Worm (Caenorhabditis elegans) whole organism, young adult: ENCODE measurements around the gene nas-33.

Experiments used
- F22D6.2 ChIP-seq: sonication (generic microtip); optimal IDR thresholded peaks from 2 replicates; lab custom pipeline; 2016; ENCODE audit warnings: mild to moderate bottlenecking, missing genetic modification characterization, missing compliant biosample characterization
- F23B12.7 ChIP-seq: sonication (generic microtip); optimal IDR thresholded peaks from 2 replicates; lab custom pipeline; 2017; ENCODE audit warnings: missing genetic modification characterization, mild to moderate bottlenecking, missing compliant biosample characterization, antibody characterized with exemption, moderate library complexity; ENCODE audit not compliant: insufficient read depth
- F33H1.4 ChIP-seq: fragments of 200-800 bp; sonication (Bioruptor generic); IDR thresholded peaks from 2 replicates; pipeline ENCODE4 v1.3.6; 2022; ENCODE audit warnings: missing genetic modification reagents, missing genetic modification characterization, missing compliant biosample characterization
- F39B2.1 ChIP-seq: fragments of 200-800 bp; sonication (Bioruptor generic); IDR thresholded peaks from 2 replicates; pipeline ENCODE4 v1.3.6; 2022; ENCODE audit warnings: missing genetic modification reagents, missing genetic modification characterization, missing compliant biosample characterization
- F55B11.4 ChIP-seq: sonication (generic microtip); optimal IDR thresholded peaks from 2 replicates; lab custom pipeline; 2016; ENCODE audit warnings: missing compliant biosample characterization, missing genetic modification characterization, borderline replicate concordance; ENCODE audit not compliant: insufficient read depth
- Y56A3A.18 ChIP-seq: fragments of 200-800 bp; sonication (Bioruptor generic); IDR thresholded peaks from 2 replicates; pipeline ENCODE4 v1.3.6; 2022; ENCODE audit warnings: missing genetic modification reagents, missing genetic modification characterization, missing compliant biosample characterization
- ZK185.1 ChIP-seq: sonication (generic microtip); optimal IDR thresholded peaks from 2 replicates; lab custom pipeline; 2016; ENCODE audit warnings: mild to moderate bottlenecking, missing genetic modification characterization, missing compliant biosample characterization; ENCODE audit not compliant: poor library complexity, severe bottlenecking
- atf-7 ChIP-seq: sonication (generic microtip); optimal IDR thresholded peaks from 2 replicates; lab custom pipeline; 2017; ENCODE audit warnings: mild to moderate bottlenecking, missing genetic modification characterization, missing compliant biosample characterization
- attf-3 ChIP-seq: fragments of 200-800 bp; sonication (Bioruptor generic); conservative IDR thresholded peaks from 2 replicates; pipeline ENCODE4 v1.3.6; 2022; ENCODE audit warnings: missing genetic modification reagents, missing genetic modification characterization, missing compliant biosample characterization
- ceh-79 ChIP-seq: sonication (generic microtip); optimal IDR thresholded peaks from 2 replicates; lab custom pipeline; 2017; ENCODE audit warnings: mild to moderate bottlenecking, missing genetic modification characterization, missing compliant biosample characterization
- chd-7 ChIP-seq: sonication (generic microtip); optimal IDR thresholded peaks from 2 replicates; lab custom pipeline; 2016; ENCODE audit warnings: mild to moderate bottlenecking, missing genetic modification characterization, moderate library complexity, missing compliant biosample characterization
- dpl-1 ChIP-seq: fragments of 150-350 bp; optimal IDR thresholded peaks from 2 replicates; lab custom pipeline; 2014; ENCODE audit warnings: missing biosample characterization, missing genetic modification reagents, missing genetic modification characterization
- efl-1 ChIP-seq: fragments of 150-350 bp; optimal IDR thresholded peaks from 2 replicates; lab custom pipeline; 2014; ENCODE audit warnings: missing biosample characterization, missing genetic modification reagents, missing genetic modification characterization
- ets-4 ChIP-seq: fragments of 200-800 bp; sonication (Bioruptor generic); optimal IDR thresholded peaks from 2 replicates; lab custom pipeline; 2018; ENCODE audit warnings: mild to moderate bottlenecking, missing genetic modification characterization, missing compliant biosample characterization
- fkh-3 ChIP-seq: sonication (generic microtip); optimal IDR thresholded peaks from 2 replicates; lab custom pipeline; 2016; ENCODE audit warnings: mild to moderate bottlenecking, missing genetic modification characterization, missing compliant biosample characterization
- hlh-26 ChIP-seq: fragments of 200-800 bp; sonication (Bioruptor generic); conservative IDR thresholded peaks from 2 replicates; pipeline ENCODE4 v1.3.6; 2022; ENCODE audit warnings: missing genetic modification reagents, missing genetic modification characterization, missing compliant biosample characterization
- hmg-1.2 ChIP-seq: fragments of 200-800 bp; sonication (Bioruptor generic); IDR thresholded peaks from 2 replicates; pipeline ENCODE4 v1.3.6; 2022; ENCODE audit warnings: missing genetic modification reagents, missing genetic modification characterization, missing compliant biosample characterization
- hmg-20 ChIP-seq: fragments of 200-800 bp; sonication (Bioruptor generic); IDR thresholded peaks from 2 replicates; pipeline ENCODE4 v1.3.6; 2022; ENCODE audit warnings: missing genetic modification reagents, missing genetic modification characterization, missing compliant biosample characterization
- let-526 ChIP-seq: fragments of 200-800 bp; sonication (Bioruptor generic); IDR thresholded peaks from 2 replicates; pipeline ENCODE4 v1.3.6; 2022; ENCODE audit warnings: missing genetic modification reagents, missing genetic modification characterization, missing compliant biosample characterization
- lir-1 ChIP-seq: fragments of 200-800 bp; sonication (Bioruptor generic); conservative IDR thresholded peaks from 2 replicates; pipeline ENCODE4 v1.3.6; 2022; ENCODE audit warnings: missing genetic modification reagents, missing genetic modification characterization, missing compliant biosample characterization
- lsy-27 ChIP-seq: sonication (generic microtip); optimal IDR thresholded peaks from 2 replicates; lab custom pipeline; 2017; ENCODE audit warnings: missing genetic modification characterization, mild to moderate bottlenecking, missing compliant biosample characterization, antibody characterized with exemption, missing genotype, borderline replicate concordance; ENCODE audit not compliant: insufficient read depth
- madf-8 ChIP-seq: fragments of 200-800 bp; sonication (Bioruptor generic); conservative IDR thresholded peaks from 2 replicates; pipeline ENCODE4 v1.3.6; 2022; ENCODE audit warnings: missing genetic modification reagents, missing genetic modification characterization, missing compliant biosample characterization
- mel-28 ChIP-seq: sonication (generic microtip); optimal IDR thresholded peaks from 2 replicates; lab custom pipeline; 2016; ENCODE audit warnings: borderline replicate concordance, mild to moderate bottlenecking, missing genetic modification characterization, missing compliant biosample characterization
- nfya-1 ChIP-seq: sonication (generic microtip); optimal IDR thresholded peaks from 2 replicates; lab custom pipeline; 2017; ENCODE audit warnings: antibody characterized with exemption, missing compliant biosample characterization, missing genetic modification characterization, borderline replicate concordance; ENCODE audit not compliant: insufficient read depth
- nhr-179 ChIP-seq: sonication (generic microtip); optimal IDR thresholded peaks from 2 replicates; lab custom pipeline; 2016; ENCODE audit warnings: mild to moderate bottlenecking, missing genetic modification characterization, missing compliant biosample characterization
- nhr-80 ChIP-seq: sonication (generic microtip); optimal IDR thresholded peaks from 2 replicates; lab custom pipeline; 2016; ENCODE audit warnings: missing genetic modification characterization, missing compliant biosample characterization
- rpc-1 ChIP-seq, 2 experiments: fragments of 150-350 bp in 1 of 2; sonication (generic microtip) in 1 of 2; optimal IDR thresholded peaks; 2 replicates each; lab custom pipeline; 2014 to 2018; ENCODE audit warnings: missing biosample characterization in 1 of 2, missing genetic modification characterization in 1 of 2, missing genetic modification reagents in 1 of 2, missing genotype in 1 of 2
- sea-2 ChIP-seq: fragments of 200-800 bp; sonication (Bioruptor generic); IDR thresholded peaks from 2 replicates; pipeline ENCODE4 v1.3.6; 2022; ENCODE audit warnings: missing genetic modification characterization, missing compliant biosample characterization
- snpc-1.1 ChIP-seq: sonication (generic microtip); optimal IDR thresholded peaks from 2 replicates; lab custom pipeline; 2017; ENCODE audit warnings: missing genetic modification characterization, mild to moderate bottlenecking, missing compliant biosample characterization, antibody characterized with exemption, moderate library complexity, missing genotype, missing genetic modification reagents; ENCODE audit not compliant: insufficient read depth
- snpc-4 ChIP-seq, 5 experiments: fragments of 150-350 bp in 1 of 5; sonication (generic microtip) in 4 of 5; optimal IDR thresholded peaks; 2 replicates each; lab custom pipeline; 2014 to 2018; ENCODE audit warnings: missing genetic modification characterization in 5 of 5, missing biosample characterization in 3 of 5, antibody characterized with exemption in 2 of 5, mild to moderate bottlenecking in 2 of 5, missing compliant biosample characterization in 2 of 5, missing genotype in 2 of 5, moderate library complexity in 2 of 5, missing genetic modification reagents in 1 of 5
- tbp1 ChIP-seq: fragments of 200-800 bp; sonication (Bioruptor generic); optimal IDR thresholded peaks from 2 replicates; lab custom pipeline; 2018; ENCODE audit warnings: mild to moderate bottlenecking, missing genetic modification characterization, missing compliant biosample characterization
- tbx-9 ChIP-seq: sonication (generic microtip); optimal IDR thresholded peaks from 2 replicates; lab custom pipeline; 2016; ENCODE audit warnings: borderline replicate concordance, missing genetic modification characterization, inconsistent platforms, missing compliant biosample characterization
- zim-3 ChIP-seq: sonication (generic microtip); optimal IDR thresholded peaks from 2 replicates; lab custom pipeline; 2017; ENCODE audit warnings: mild to moderate bottlenecking, missing genetic modification characterization, moderate library complexity, missing compliant biosample characterization
- ztf-22 ChIP-seq: fragments of 200-800 bp; sonication (Bioruptor generic); optimal IDR thresholded peaks from 2 replicates; lab custom pipeline; 2018; ENCODE audit warnings: mild to moderate bottlenecking, missing genetic modification characterization, moderate library complexity, missing compliant biosample characterization
- ztf-28 ChIP-seq: fragments of 200-800 bp; sonication (Bioruptor generic); IDR thresholded peaks from 2 replicates; pipeline ENCODE4 v1.3.6; 2022; ENCODE audit warnings: missing genetic modification reagents, missing genetic modification characterization, missing compliant biosample characterization

Gene nas-33

ce11 chrX:6476540-6476939 lies 21.5 kb upstream of the nas-33 start, which contains the start of gene C15B12.1:
TSS of gene C15B12.1 (plus strand) at chrX:6476810.
- TF ChIP-seq ets-4 (no peak), sea-2 (GFP tag; lab: Robert Waterston, UW) (no peak), nhr-179 (no peak), ztf-28 (GFP tag; lab: Robert Waterston, UW) (no peak), F23B12.7 (tag; lab: Kevin White, UChicago) (no peak), lir-1 (GFP tag; lab: Robert Waterston, UW) (no peak), let-526 (GFP tag; lab: Robert Waterston, UW) (no peak), hmg-20 (no peak), ztf-22 (GFP tag; lab: Kevin White, UChicago) (no peak), hlh-26 (GFP tag; lab: Robert Waterston, UW) (no peak), F22D6.2 (tag; lab: Kevin White, UChicago) (no peak), F39B2.1 (GFP tag; lab: Robert Waterston, UW) (no peak), Y56A3A.18 (no peak), dpl-1 (GFP tag; lab: Kevin White, UChicago) (no peak), zim-3 (tag; lab: Kevin White, UChicago) (no peak), F33H1.4 (no peak), tbp1 (no peak), tbx-9 (tag; lab: Kevin White, UChicago) (no peak), attf-3 (GFP tag; lab: Robert Waterston, UW) (no peak)
- TF ChIP-seq, all 124 proteins: peak for 0

- TF ChIP-seq ceh-79 (tag; lab: Kevin White, UChicago) (no peak), rpc-1 (optimal IDR thresholded peaks at IDR 0.05; lab: Kevin White, UChicago) (no peak), rpc-1 (tag; optimal IDR thresholded peaks at IDR 0.05; lab: Kevin White, UChicago) (no peak), ZK185.1 (no peak), mel-28 (tag; lab: Kevin White, UChicago) (no peak), madf-8 (GFP tag; lab: Robert Waterston, UW) (no peak), fkh-3 (tag; lab: Kevin White, UChicago) (no peak), atf-7 (tag; lab: Kevin White, UChicago) (no peak), F23B12.7 (tag; lab: Kevin White, UChicago) (no peak), efl-1 (GFP tag; lab: Kevin White, UChicago) (no peak), ets-4 (no peak), chd-7 (tag; lab: Kevin White, UChicago) (no peak), F55B11.4 (tag; lab: Kevin White, UChicago) (no peak), nhr-80 (tag; lab: Kevin White, UChicago) (no peak), nfya-1 (tag; lab: Kevin White, UChicago) (no peak), lsy-27 (tag; lab: Kevin White, UChicago) (no peak), snpc-1.1 (no peak), hmg-1.2 (GFP tag; lab: Robert Waterston, UW) (no peak), snpc-4 (GFP tag; optimal IDR thresholded peaks at IDR 0.05; lab: Kevin White, UChicago) (no peak), snpc-4 (tag; optimal IDR thresholded peaks at IDR 0.05; lab: Kevin White, UChicago) (no peak)
Observed at ce11 chrX:6473698-6474314, 18.7 kb upstream of the nas-33 start, which contains the start of the genes C15B12.4 and C15B12.8. TSS of gene C15B12.4 (minus strand) at chrX:6473748. TSS of gene C15B12.8 (plus strand) at chrX:6474264.
